Fruit fly (Drosophila melanogaster) whole organism, embryonic: ENCODE data around the gene CG31100.

Experiments used
- Atf6 ChIP-seq: fragments of 200-800 bp; sonication (Bioruptor generic); IDR thresholded peaks from 2 replicates; pipeline ENCODE4 v1.3.6; 2022; ENCODE audit warnings: missing biosample characterization, missing genetic modification characterization
- B-H1 ChIP-seq: fragments of 200-800 bp; sonication (Bioruptor generic); IDR thresholded peaks from 3 replicates; pipeline ENCODE4 v1.3.6; 2022; ENCODE audit warnings: missing biosample characterization, missing genetic modification characterization
- BEAF-32 ChIP-seq: fragments of 200-800 bp; sonication (Bioruptor generic); optimal IDR thresholded peaks from 3 replicates; lab custom pipeline; 2017; ENCODE audit warnings: missing biosample characterization, missing genetic modification characterization, mild to moderate bottlenecking, moderate library complexity, missing genetic modification reagents
- CG10462 ChIP-seq: fragments of 200-800 bp; sonication (Bioruptor generic); optimal IDR thresholded peaks from 2 replicates; lab custom pipeline; 2016; ENCODE audit warnings: missing biosample characterization, missing genetic modification characterization
- CG1233 ChIP-seq: fragments of 200-800 bp; sonication (Bioruptor generic); optimal IDR thresholded peaks from 4 replicates; lab custom pipeline; 2018; ENCODE audit warnings: missing biosample characterization, mild to moderate bottlenecking, missing genetic modification characterization
- CG13296 ChIP-seq: fragments of 200-800 bp; sonication (Bioruptor generic); optimal IDR thresholded peaks from 3 replicates; lab custom pipeline; 2018; ENCODE audit warnings: missing biosample characterization, mild to moderate bottlenecking, missing genetic modification characterization
- CG15514 ChIP-seq: fragments of 200-800 bp; sonication (Bioruptor generic); optimal IDR thresholded peaks from 3 replicates; lab custom pipeline; 2017; ENCODE audit warnings: missing biosample characterization, missing genetic modification characterization, mild to moderate bottlenecking, moderate library complexity, missing genetic modification reagents
- CG17568 ChIP-seq: fragments of 200-800 bp; sonication (Bioruptor generic); optimal IDR thresholded peaks from 2 replicates; lab custom pipeline; 2018; ENCODE audit warnings: missing biosample characterization, mild to moderate bottlenecking, missing genetic modification characterization, moderate library complexity
- CG2116 ChIP-seq: fragments of 200-800 bp; sonication (Bioruptor generic); optimal IDR thresholded peaks from 3 replicates; lab custom pipeline; 2018; ENCODE audit warnings: missing biosample characterization, mild to moderate bottlenecking, missing genetic modification characterization
- CG32532 ChIP-seq: fragments of 200-800 bp; sonication (Bioruptor generic); IDR thresholded peaks from 2 replicates; pipeline ENCODE4 v1.3.6; 2022; ENCODE audit warnings: missing biosample characterization, missing genetic modification characterization
- CG32772 ChIP-seq: fragments of 200-800 bp; sonication (Bioruptor generic); IDR thresholded peaks from 2 replicates; pipeline ENCODE4 v1.3.6; 2022; ENCODE audit warnings: missing biosample characterization, missing genetic modification characterization
- CG7963 ChIP-seq: fragments of 200-800 bp; sonication (Bioruptor generic); IDR thresholded peaks from 3 replicates; pipeline ENCODE4 v1.3.6; 2022; ENCODE audit warnings: missing biosample characterization, missing genetic modification characterization; ENCODE audit not compliant: partially characterized antibody
- CG8765 ChIP-seq: fragments of 200-800 bp; sonication (Bioruptor generic); IDR thresholded peaks from 2 replicates; pipeline ENCODE4 v1.3.6; 2022; ENCODE audit warnings: missing biosample characterization, missing genetic modification characterization
- CG9437 ChIP-seq: fragments of 200-800 bp; sonication (Bioruptor generic); optimal IDR thresholded peaks from 2 replicates; lab custom pipeline; 2018; ENCODE audit warnings: missing biosample characterization, mild to moderate bottlenecking, missing genetic modification characterization
- CG9876 ChIP-seq: fragments of 200-800 bp; sonication (Bioruptor generic); optimal IDR thresholded peaks from 2 replicates; lab custom pipeline; 2016; ENCODE audit warnings: missing biosample characterization, missing genetic modification characterization
- Dll ChIP-seq: fragments of 200-800 bp; sonication (Bioruptor generic); IDR thresholded peaks from 4 replicates; pipeline ENCODE4 v1.3.6; 2022; ENCODE audit warnings: missing biosample characterization, missing genetic modification characterization; ENCODE audit not compliant: partially characterized antibody
- Dref ChIP-seq: fragments of 200-800 bp; sonication (Bioruptor generic); IDR thresholded peaks from 2 replicates; pipeline ENCODE4 v1.3.6; 2022; ENCODE audit warnings: missing biosample characterization, missing genetic modification characterization
- MBD-R2 ChIP-seq: fragments of 200-800 bp; sonication (Bioruptor generic); IDR thresholded peaks from 2 replicates; pipeline ENCODE4 v1.3.6; 2022; ENCODE audit warnings: missing biosample characterization, missing genetic modification characterization
- MESR4 ChIP-seq: fragments of 200-800 bp; sonication (Bioruptor generic); optimal IDR thresholded peaks from 2 replicates; lab custom pipeline; 2018; ENCODE audit warnings: missing biosample characterization, mild to moderate bottlenecking, missing genetic modification characterization, moderate library complexity
- Mrtf ChIP-seq: fragments of 200-800 bp; sonication (Bioruptor generic); IDR thresholded peaks from 3 replicates; pipeline ENCODE4 v1.3.6; 2022; ENCODE audit warnings: missing biosample characterization, missing genetic modification characterization
- NK7.1 ChIP-seq: fragments of 200-800 bp; sonication (Bioruptor generic); optimal IDR thresholded peaks from 3 replicates; lab custom pipeline; 2016; ENCODE audit warnings: missing biosample characterization, missing genetic modification characterization
- Opbp ChIP-seq: fragments of 200-800 bp; sonication (Bioruptor generic); IDR thresholded peaks from 3 replicates; pipeline ENCODE4 v1.3.6; 2022; ENCODE audit warnings: missing biosample characterization, missing genetic modification characterization; ENCODE audit not compliant: partially characterized antibody
- abd-A ChIP-seq: fragments of 200-800 bp; sonication (Bioruptor generic); optimal IDR thresholded peaks from 3 replicates; lab custom pipeline; 2019; ENCODE audit warnings: missing biosample characterization, mild to moderate bottlenecking, missing genetic modification characterization, moderate library complexity
- ash1 ChIP-seq: fragments of 200-800 bp; sonication (Bioruptor generic); optimal IDR thresholded peaks from 2 replicates; lab custom pipeline; 2018; ENCODE audit warnings: missing biosample characterization, mild to moderate bottlenecking, missing genetic modification characterization
- bsh ChIP-seq, 2 experiments: fragments of 200-800 bp; sonication (Bioruptor generic); optimal IDR thresholded peaks; 2 replicates each; lab custom pipeline; 2017 to 2018; ENCODE audit warnings: mild to moderate bottlenecking in 2 of 2, missing biosample characterization in 2 of 2, missing genetic modification characterization in 2 of 2, moderate library complexity in 1 of 2
- cg ChIP-seq: fragments of 200-800 bp; sonication (Bioruptor generic); optimal IDR thresholded peaks from 3 replicates; lab custom pipeline; 2019; ENCODE audit warnings: missing biosample characterization, mild to moderate bottlenecking, missing genetic modification characterization, moderate library complexity
- crol ChIP-seq: fragments of 200-800 bp; sonication (Bioruptor generic); IDR thresholded peaks from 2 replicates; pipeline ENCODE4 v1.3.6; 2022; ENCODE audit warnings: missing biosample characterization, missing genetic modification characterization
- gcm2 ChIP-seq: fragments of 200-800 bp; sonication (Bioruptor generic); optimal IDR thresholded peaks from 2 replicates; lab custom pipeline; 2016; ENCODE audit warnings: missing biosample characterization, missing genetic modification characterization
- kay ChIP-seq: fragments of 200-800 bp; sonication (Bioruptor generic); optimal IDR thresholded peaks from 2 replicates; lab custom pipeline; 2016; ENCODE audit warnings: missing biosample characterization, missing genetic modification characterization
- lola ChIP-seq, 3 experiments: fragments of >200 bp in 2 of 3; fragments of 200-800 bp in 1 of 3; sonication (Bioruptor generic) in 1 of 3; optimal IDR thresholded peaks; 2 replicates each; lab custom pipeline; 2017 to 2019; ENCODE audit warnings: missing biosample characterization in 3 of 3, missing genetic modification characterization in 3 of 3, mild to moderate bottlenecking in 1 of 3, moderate library complexity in 1 of 3
- mld ChIP-seq: fragments of 200-800 bp; sonication (Bioruptor generic); IDR thresholded peaks from 3 replicates; pipeline ENCODE4 v1.3.6; 2022; ENCODE audit warnings: missing biosample characterization, missing genetic modification characterization; ENCODE audit not compliant: partially characterized antibody
- oc ChIP-seq: fragments of 200-800 bp; sonication (Bioruptor generic); optimal IDR thresholded peaks from 2 replicates; lab custom pipeline; 2018; ENCODE audit warnings: missing biosample characterization, mild to moderate bottlenecking, missing genetic modification characterization, moderate library complexity
- pzg ChIP-seq: fragments of 200-800 bp; sonication (Bioruptor generic); optimal IDR thresholded peaks from 3 replicates; lab custom pipeline; 2018; ENCODE audit warnings: missing biosample characterization, mild to moderate bottlenecking, missing genetic modification characterization, moderate library complexity
- tio ChIP-seq: fragments of 200-800 bp; sonication (Bioruptor generic); optimal IDR thresholded peaks from 2 replicates; lab custom pipeline; 2017; ENCODE audit warnings: missing biosample characterization, missing genetic modification characterization, inconsistent platforms
- tup ChIP-seq: fragments of 200-800 bp; sonication (Bioruptor generic); optimal IDR thresholded peaks from 2 replicates; lab custom pipeline; 2016; ENCODE audit warnings: missing biosample characterization, mild to moderate bottlenecking, missing genetic modification characterization, moderate library complexity
- unc-4 ChIP-seq: fragments of 200-800 bp; sonication (Bioruptor generic); IDR thresholded peaks from 2 replicates; pipeline ENCODE4 v1.3.6; 2022; ENCODE audit warnings: missing biosample characterization, missing genetic modification characterization; ENCODE audit not compliant: partially characterized antibody

Gene CG31100

DNA sequence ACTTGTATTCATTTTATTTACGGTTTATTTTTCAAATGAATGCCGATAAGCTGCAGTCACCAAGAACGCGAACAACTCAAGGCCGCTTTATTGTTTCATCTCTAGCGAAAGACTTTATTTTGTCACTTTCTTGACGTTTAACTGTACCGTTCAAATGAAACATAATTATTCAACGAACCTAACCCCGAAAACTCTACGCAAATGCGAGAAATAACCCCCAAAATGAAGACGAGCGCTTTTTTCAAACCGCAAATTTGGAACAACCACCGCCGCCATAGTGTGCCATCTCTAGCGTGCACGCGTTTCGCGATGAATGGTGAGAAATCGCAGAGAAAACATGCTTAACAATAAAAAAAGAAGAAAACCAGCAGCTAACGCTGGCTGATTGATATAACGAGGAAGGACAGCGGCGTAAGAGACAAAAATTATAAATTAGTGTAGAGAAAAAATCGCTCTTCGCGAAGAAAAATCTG is 18.8 kb downstream of the CG31100 start, which contains the start of gene CG11970 (continued):
- TF ChIP-seq CG17568 (GFP tag; lab: Kevin White, UChicago) (no peak), mld (GFP tag; lab: Robert Waterston, UW) (no peak), gcm2 (GFP tag; lab: Kevin White, UChicago) (no peak), tio (GFP tag; lab: Kevin White, UChicago) (no peak)

- TF ChIP-seq oc (tag; lab: Kevin White, UChicago) (no peak), kay (GFP tag; lab: Kevin White, UChicago) (no peak), MBD-R2 (GFP tag; lab: Robert Waterston, UW) (peak; percentile 37; the same call in 1 of the 2 replicates), CG17568 (GFP tag; lab: Kevin White, UChicago) (no peak), pzg (GFP tag; lab: Kevin White, UChicago) (peak; percentile 5), Dll (0 out of 4 replicates have a peak, but pooled peaks have one; percentile 54), CG9876 (no peak), CG8765 (no peak), CG9437 (GFP tag; lab: Kevin White, UChicago) (peak; percentile 16), CG1233 (GFP tag; lab: Kevin White, UChicago) (no peak), tup (GFP tag; lab: Kevin White, UChicago) (no peak), CG32772 (GFP tag; lab: Robert Waterston, UW) (no peak), BEAF-32 (no peak), lola (GFP tag; optimal IDR thresholded peaks at IDR 0.05; lab: Kevin White, UChicago) (no peak), cg (no peak), Atf6 (GFP tag; lab: Robert Waterston, UW) (no peak), NK7.1 (GFP tag; lab: Kevin White, UChicago) (no peak), Dref (peak; percentile 60), unc-4 (GFP tag; lab: Robert Waterston, UW) (0 out of 2 replicates have a peak, but pooled peaks have one; percentile 11), ash1 (GFP tag; lab: Kevin White, UChicago) (no peak), bsh (GFP tag; optimal IDR thresholded peaks at IDR 0.05; lab: Kevin White, UChicago) (no peak), CG7963 (GFP tag; lab: Robert Waterston, UW) (no peak), abd-A (tag; lab: Kevin White, UChicago) (no peak), CG13296 (GFP tag; lab: Kevin White, UChicago) (no peak), CG10462 (GFP tag; lab: Kevin White, UChicago) (no peak), CG15514 (GFP tag; lab: Kevin White, UChicago) (peak; percentile 84), crol (GFP tag; lab: Robert Waterston, UW) (no peak), MESR4 (peak; percentile 65), Mrtf (GFP tag; lab: Robert Waterston, UW) (no peak), Opbp (GFP tag; lab: Robert Waterston, UW) (0 out of 3 replicates have a peak, but pooled peaks have one; percentile 31), CG2116 (GFP tag; lab: Kevin White, UChicago) (peak; percentile 62), B-H1 (GFP tag; lab: Robert Waterston, UW) (no peak), CG32532 (no peak)
- TF ChIP-seq, all 482 proteins: peak for 10
These were observed 19.3 kb downstream of the CG31100 start, which contains the start of gene RagA-B for dm6 chr3R:8984141-8984540. Gene RagA-B (minus strand): TSS chr3R:8984315.
